Fruit fly (Drosophila melanogaster) whole organism, pupa: ENCODE results near the gene Spn28Da.

Experiments
- CG10348 ChIP-seq: fragments of 200-800 bp; sonication (Bioruptor generic); IDR thresholded peaks from 2 replicates; pipeline ENCODE4 v1.3.6; 2022; ENCODE audit warnings: missing biosample characterization, missing genetic modification characterization
- CG12605 ChIP-seq: fragments of 200-800 bp; sonication (Bioruptor generic); IDR thresholded peaks from 2 replicates; pipeline ENCODE4 v1.3.6; 2022; ENCODE audit warnings: missing biosample characterization, missing genetic modification characterization
- CG15710 ChIP-seq: fragments of 200-800 bp; sonication (Bioruptor generic); optimal IDR thresholded peaks from 2 replicates; lab custom pipeline; 2018; ENCODE audit warnings: missing biosample characterization, mild to moderate bottlenecking, missing genetic modification characterization, moderate library complexity
- CG17806 ChIP-seq: fragments of 200-800 bp; sonication (Bioruptor generic); optimal IDR thresholded peaks from 2 replicates; lab custom pipeline; 2018; ENCODE audit warnings: missing biosample characterization, mild to moderate bottlenecking, missing genetic modification characterization, moderate library complexity
- CG32121 ChIP-seq: fragments of 200-800 bp; sonication (Bioruptor generic); IDR thresholded peaks from 2 replicates; pipeline ENCODE4 v1.3.6; 2022; ENCODE audit warnings: missing biosample characterization, missing genetic modification characterization
- CG34367 ChIP-seq: fragments of 200-800 bp; sonication (Bioruptor generic); optimal IDR thresholded peaks from 2 replicates; lab custom pipeline; 2018; ENCODE audit warnings: missing biosample characterization, mild to moderate bottlenecking, missing genetic modification characterization
- CG8159 ChIP-seq: fragments of 200-800 bp; sonication (Bioruptor generic); optimal IDR thresholded peaks from 3 replicates; lab custom pipeline; 2018; ENCODE audit warnings: missing biosample characterization, mild to moderate bottlenecking, missing genetic modification characterization, moderate library complexity
- CG8301 ChIP-seq: fragments of 200-800 bp; sonication (Bioruptor generic); optimal IDR thresholded peaks from 2 replicates; lab custom pipeline; 2018; ENCODE audit warnings: missing biosample characterization, mild to moderate bottlenecking, missing genetic modification characterization
- EcR ChIP-seq: fragments of 200-800 bp; sonication (Bioruptor generic); optimal IDR thresholded peaks from 3 replicates; lab custom pipeline; 2019; ENCODE audit warnings: missing biosample characterization, missing genetic modification characterization, mild to moderate bottlenecking, moderate library complexity, missing genetic modification reagents
- Ets98B ChIP-seq: fragments of 200-800 bp; sonication (Bioruptor generic); IDR thresholded peaks from 2 replicates; pipeline ENCODE4 v1.3.6; 2022; ENCODE audit warnings: missing biosample characterization, missing genetic modification characterization
- Pif1A ChIP-seq: fragments of 200-800 bp; sonication (Bioruptor generic); optimal IDR thresholded peaks from 3 replicates; lab custom pipeline; 2016; ENCODE audit warnings: missing biosample characterization, missing genetic modification characterization
- fd96Ca ChIP-seq: fragments of 200-800 bp; sonication (Bioruptor generic); IDR thresholded peaks from 3 replicates; pipeline ENCODE4 v1.3.6; 2022; ENCODE audit warnings: missing biosample characterization, missing genetic modification characterization
- rn ChIP-seq: fragments of 200-800 bp; sonication (Bioruptor generic); IDR thresholded peaks from 2 replicates; pipeline ENCODE4 v1.3.6; 2022; ENCODE audit warnings: missing biosample characterization, missing genetic modification characterization

dm6 chr2L:7930737-7931136 is 41.8 kb upstream of the Spn28Da start:
- TF ChIP-seq EcR (GFP tag; lab: Kevin White, UChicago) = no peak
- no peak for TF ChIP-seq CG8159 (tag; lab: Kevin White, UChicago)
- TF ChIP-seq Pif1A = no peak
- TF ChIP-seq CG32121 (GFP tag; lab: Robert Waterston, UW) = no peak
- no peak for TF ChIP-seq CG34367 (tag; lab: Kevin White, UChicago)
- no peak for TF ChIP-seq CG10348
- TF ChIP-seq CG17806 (tag; lab: Kevin White, UChicago) = no peak
- TF ChIP-seq fd96Ca (GFP tag; lab: Robert Waterston, UW) = no peak
- no peak for TF ChIP-seq CG8301 (tag; lab: Kevin White, UChicago)
- TF ChIP-seq CG12605 = no peak
- TF ChIP-seq rn (GFP tag; lab: Robert Waterston, UW) = no peak
- TF ChIP-seq CG15710 = no peak
- TF ChIP-seq Ets98B (GFP tag; lab: Robert Waterston, UW) = no peak
